Worm (Caenorhabditis elegans) whole organism, L3 larva: ENCODE results near the gene srv-3.
A peak's percentile ranks its signal among the peaks of the same experiment; 100 is the strongest.
"Not testable (repeated sequence)": the region's sequence is repeated elsewhere in the genome, so short reads cannot be mapped to it uniquely, and the experiment has no call there.

Experiments used
- ceh-28 ChIP-seq: fragments of 150-350 bp; optimal IDR thresholded peaks from 2 replicates; lab custom pipeline; 2014; ENCODE audit warnings: missing biosample characterization, missing genetic modification reagents, missing genetic modification characterization
- ceh-82 ChIP-seq: fragments of 150-350 bp; optimal IDR thresholded peaks from 2 replicates; lab custom pipeline; 2014; ENCODE audit warnings: missing biosample characterization, missing genetic modification characterization
- ceh-9 ChIP-seq: sonication (generic microtip); optimal IDR thresholded peaks from 2 replicates; lab custom pipeline; 2018; ENCODE audit warnings: missing biosample characterization, missing genetic modification characterization
- daf-12 ChIP-seq: fragments of 150-350 bp; optimal IDR thresholded peaks from 2 replicates; lab custom pipeline; 2014; ENCODE audit warnings: missing biosample characterization, missing genetic modification reagents, missing genetic modification characterization
- egl-27 ChIP-seq: sonication (generic microtip); optimal IDR thresholded peaks from 4 replicates; lab custom pipeline; 2017; ENCODE audit warnings: missing biosample characterization, missing genetic modification reagents, missing genetic modification characterization
- egl-5 ChIP-seq: fragments of 150-350 bp; optimal IDR thresholded peaks from 2 replicates; lab custom pipeline; 2017; ENCODE audit warnings: missing biosample characterization, missing genetic modification reagents, missing genetic modification characterization, inconsistent platforms
- elt-1 ChIP-seq: fragments of 150-350 bp; optimal IDR thresholded peaks from 2 replicates; lab custom pipeline; 2014; ENCODE audit warnings: missing biosample characterization, missing genetic modification characterization
- elt-2 ChIP-seq: sonication (generic microtip); optimal IDR thresholded peaks from 2 replicates; lab custom pipeline; 2016; ENCODE audit warnings: missing genetic modification reagents, mild to moderate bottlenecking, missing genetic modification characterization, missing compliant biosample characterization
- elt-3 ChIP-seq, 3 experiments: fragments of 150-350 bp in 1 of 3; sonication (generic microtip) in 2 of 3; optimal IDR thresholded peaks; 2 replicates in 2 of 3; 4 replicates in 1 of 3; lab custom pipeline; 2014 to 2017; ENCODE audit warnings: missing biosample characterization in 3 of 3, missing genetic modification characterization in 3 of 3
- fkh-10 ChIP-seq: sonication (generic microtip); optimal IDR thresholded peaks from 2 replicates; lab custom pipeline; 2017; ENCODE audit warnings: missing biosample characterization, missing genetic modification reagents, missing genetic modification characterization
- fos-1 ChIP-seq: fragments of 150-350 bp; optimal IDR thresholded peaks from 2 replicates; lab custom pipeline; 2014; ENCODE audit warnings: missing biosample characterization, missing genetic modification characterization
- hmg-11 ChIP-seq: sonication (generic microtip); optimal IDR thresholded peaks from 2 replicates; lab custom pipeline; 2016; ENCODE audit warnings: missing genetic modification characterization, missing compliant biosample characterization
- jun-1 ChIP-seq: fragments of 150-350 bp; optimal IDR thresholded peaks from 2 replicates; lab custom pipeline; 2014; ENCODE audit warnings: missing biosample characterization, missing genetic modification reagents, missing genetic modification characterization
- lin-39 ChIP-seq: fragments of 150-350 bp; optimal IDR thresholded peaks from 2 replicates; lab custom pipeline; 2018; ENCODE audit warnings: missing biosample characterization, missing genetic modification reagents, missing genetic modification characterization
- lsy-12 ChIP-seq: sonication (generic microtip); optimal IDR thresholded peaks from 2 replicates; lab custom pipeline; 2016; ENCODE audit warnings: mild to moderate bottlenecking, missing genetic modification characterization, missing compliant biosample characterization
- mdl-1 ChIP-seq: fragments of 150-350 bp; optimal IDR thresholded peaks from 2 replicates; lab custom pipeline; 2014; ENCODE audit warnings: missing biosample characterization, missing genetic modification characterization
- mml-1 ChIP-seq: fragments of 150-350 bp; sonication (generic microtip); optimal IDR thresholded peaks from 3 replicates; lab custom pipeline; 2014; ENCODE audit warnings: missing biosample characterization, missing genetic modification characterization
- nhr-11 ChIP-seq: fragments of 150-350 bp; optimal IDR thresholded peaks from 2 replicates; lab custom pipeline; 2014; ENCODE audit warnings: missing biosample characterization, missing genetic modification characterization
- nhr-12 ChIP-seq: fragments of 150-350 bp; optimal IDR thresholded peaks from 2 replicates; lab custom pipeline; 2014; ENCODE audit warnings: missing biosample characterization, missing genetic modification characterization
- nhr-28 ChIP-seq: fragments of 150-350 bp; optimal IDR thresholded peaks from 2 replicates; lab custom pipeline; 2014; ENCODE audit warnings: missing biosample characterization, missing genetic modification characterization
- nhr-43 ChIP-seq: sonication (generic microtip); optimal IDR thresholded peaks from 2 replicates; lab custom pipeline; 2016; ENCODE audit warnings: mild to moderate bottlenecking, missing genetic modification characterization, missing compliant biosample characterization; ENCODE audit not compliant: poor library complexity, severe bottlenecking
- nhr-67 ChIP-seq: fragments of 150-350 bp; optimal IDR thresholded peaks from 2 replicates; lab custom pipeline; 2014; ENCODE audit warnings: missing biosample characterization, missing genetic modification characterization
- nhr-77 ChIP-seq: fragments of 150-350 bp; optimal IDR thresholded peaks from 2 replicates; lab custom pipeline; 2014; ENCODE audit warnings: missing biosample characterization, missing genetic modification characterization
- pha-4 ChIP-seq: fragments of 150-350 bp; optimal IDR thresholded peaks from 2 replicates; lab custom pipeline; 2014; ENCODE audit warnings: missing biosample characterization, missing genetic modification reagents, missing genetic modification characterization
- pqm-1 ChIP-seq: fragments of 150-350 bp; optimal IDR thresholded peaks from 2 replicates; lab custom pipeline; 2017; ENCODE audit warnings: missing biosample characterization, missing genetic modification characterization, inconsistent platforms
- snpc-4 ChIP-seq: fragments of 150-350 bp; optimal IDR thresholded peaks from 2 replicates; lab custom pipeline; 2014; ENCODE audit warnings: missing biosample characterization, missing genetic modification characterization
- zag-1 ChIP-seq: fragments of 150-350 bp; optimal IDR thresholded peaks from 2 replicates; lab custom pipeline; 2014; ENCODE audit warnings: missing biosample characterization, missing genetic modification characterization

srv-3 gene

ce11 chrV:19715847-19716246 lies 7.1 kb upstream of the srv-3 start, which contains the start of gene Y43F8C.17:
Y43F8C.17 (plus strand) TSS chrV:19716147.
- TF ChIP-seq fos-1 (tag; lab: Kevin White, UChicago) (no peak), nhr-43 (no peak), lin-39 (tag; lab: Kevin White, UChicago) (no peak), fkh-10 (no peak), mdl-1 (no peak), hmg-11 (tag; lab: Kevin White, UChicago) (no peak), elt-3 (tag; optimal IDR thresholded peaks at IDR 0.05; lab: Kevin White, UChicago) (no peak), lsy-12 (no peak), egl-27 (tag; lab: Kevin White, UChicago) (no peak)

- TF ChIP-seq nhr-77 (tag; lab: Kevin White, UChicago) = no peak
Measured at ce11 chrV:19715419-19715818, 6.7 kb upstream of the srv-3 start, which contains the start of gene Y43F8C.16. Y43F8C.16 (minus strand) TSS chrV:19715519.

- TF ChIP-seq nhr-67, snpc-4, jun-1 (tag; lab: Kevin White, UChicago): not testable (repeated sequence)
Measured at ce11 chrV:19711646-19712045, 2.9 kb upstream of the srv-3 start, which contains the start of gene Y43F8C.23. Y43F8C.23 (minus strand) TSS chrV:19711746.

ce11 chrV:19710514-19710913 lies 1.8 kb upstream of the srv-3 start, which contains the start of gene Y43F8C.15:
Y43F8C.15 (minus strand) TSS chrV:19710614.
- not testable (repeated sequence) for TF ChIP-seq ceh-28; elt-1 (tag; lab: Kevin White, UChicago); nhr-11

ce11 chrV:19697348-19698172 lies 11.2 kb downstream of the srv-3 start, which contains the start of the genes Y43F8C.13 and ani-3:
Y43F8C.13 (minus strand) TSS chrV:19697398.
ani-3 (plus strand) TSS chrV:19697732.
- TF ChIP-seq nhr-28 (tag; lab: Kevin White, UChicago) (no peak), pha-4 (tag; lab: Kevin White, UChicago) (peak; percentile 30), ceh-28 (peak; percentile 43), elt-2 (tag; lab: Kevin White, UChicago) (peak; percentile 91), pqm-1 (tag; lab: Kevin White, UChicago) (peak; percentile 81)

ce11 chrV:19691954-19692353 lies 16.8 kb downstream of the srv-3 start:
- no peak for TF ChIP-seq daf-12 (tag; lab: Kevin White, UChicago)
- peak; percentile 81 for TF ChIP-seq ceh-28

- TF ChIP-seq fos-1 (tag; lab: Kevin White, UChicago) (no peak), ceh-28 (peak; percentile 95)
Measured at ce11 chrV:19691271-19691886, 17.4 kb downstream of the srv-3 start.

ce11 chrV:19674543-19674942 lies 34.2 kb downstream of the srv-3 start, which contains the start of gene mrp-7:
mrp-7 (plus strand) TSS chrV:19674843.
- TF ChIP-seq nhr-28 (tag; lab: Kevin White, UChicago) (no peak), zag-1 (tag; lab: Kevin White, UChicago) (no peak), nhr-12 (tag; lab: Kevin White, UChicago) (no peak), nhr-43 (no peak), ceh-9 (no peak), egl-5 (tag; lab: Kevin White, UChicago) (no peak), snpc-4 (tag; lab: Kevin White, UChicago) (no peak), hmg-11 (tag; lab: Kevin White, UChicago) (no peak), mml-1 (tag; lab: Kevin White, UChicago) (no peak), egl-27 (tag; lab: Kevin White, UChicago) (no peak), ceh-82 (no peak), pha-4 (tag; lab: Kevin White, UChicago) (no peak), fos-1 (tag; lab: Kevin White, UChicago) (no peak)
